Worm (Caenorhabditis elegans) whole organism, young adult: ENCODE data around the gene idpp-4.

Experiments
- ama-1 ChIP-seq, 3 experiments: fragments of 150-350 bp in 1 of 3; sonication (generic microtip) in 2 of 3; optimal IDR thresholded peaks; 2 replicates each; lab custom pipeline; 2014 to 2018; ENCODE audit warnings: missing biosample characterization in 2 of 3, missing genetic modification characterization in 2 of 3, missing genetic modification reagents in 2 of 3
- bed-1 ChIP-seq: fragments of 200-800 bp; sonication (Bioruptor generic); IDR thresholded peaks from 2 replicates; pipeline ENCODE4 v1.3.6; 2022; ENCODE audit warnings: missing genetic modification reagents, missing genetic modification characterization, missing compliant biosample characterization
- ceh-100 ChIP-seq: fragments of 200-800 bp; sonication (Bioruptor generic); IDR thresholded peaks from 2 replicates; pipeline ENCODE4 v1.3.6; 2022; ENCODE audit warnings: missing genetic modification reagents, missing genetic modification characterization, missing compliant biosample characterization
- ceh-27 ChIP-seq: fragments of 200-800 bp; sonication (Bioruptor generic); optimal IDR thresholded peaks from 2 replicates; lab custom pipeline; 2018; ENCODE audit warnings: mild to moderate bottlenecking, missing genetic modification characterization, moderate library complexity, missing compliant biosample characterization
- dpff-1 ChIP-seq: sonication (generic microtip); optimal IDR thresholded peaks from 2 replicates; lab custom pipeline; 2017; ENCODE audit warnings: mild to moderate bottlenecking, missing genetic modification characterization, missing compliant biosample characterization
- lin-40 ChIP-seq: sonication (generic microtip); optimal IDR thresholded peaks from 2 replicates; lab custom pipeline; 2016; ENCODE audit warnings: missing genetic modification characterization, mild to moderate bottlenecking, missing compliant biosample characterization, missing genotype, missing genetic modification reagents
- mcd-1 ChIP-seq: fragments of 200-800 bp; sonication (Bioruptor generic); IDR thresholded peaks from 2 replicates; pipeline ENCODE4 v1.3.6; 2022; ENCODE audit warnings: missing genetic modification reagents, missing genetic modification characterization, missing compliant biosample characterization
- pha-4 ChIP-seq: fragments of 150-350 bp; sonication (generic microtip); optimal IDR thresholded peaks from 2 replicates; lab custom pipeline; 2014; ENCODE audit warnings: missing biosample characterization, missing genetic modification reagents, missing genetic modification characterization
- sdz-38 ChIP-seq: sonication (generic microtip); optimal IDR thresholded peaks from 2 replicates; lab custom pipeline; 2016; ENCODE audit warnings: missing genotype, missing genetic modification characterization, missing compliant biosample characterization
- snpc-4 ChIP-seq, 5 experiments: fragments of 150-350 bp in 1 of 5; sonication (generic microtip) in 4 of 5; optimal IDR thresholded peaks; 2 replicates each; lab custom pipeline; 2014 to 2018; ENCODE audit warnings: missing genetic modification characterization in 5 of 5, missing biosample characterization in 3 of 5, antibody characterized with exemption in 2 of 5, mild to moderate bottlenecking in 2 of 5, missing compliant biosample characterization in 2 of 5, missing genotype in 2 of 5, moderate library complexity in 2 of 5, missing genetic modification reagents in 1 of 5
- somi-1 ChIP-seq: fragments of 200-800 bp; sonication (Bioruptor generic); optimal IDR thresholded peaks from 2 replicates; lab custom pipeline; 2018; ENCODE audit warnings: mild to moderate bottlenecking, missing genetic modification characterization, missing compliant biosample characterization
- tbx-9 ChIP-seq: sonication (generic microtip); optimal IDR thresholded peaks from 2 replicates; lab custom pipeline; 2016; ENCODE audit warnings: borderline replicate concordance, missing genetic modification characterization, inconsistent platforms, missing compliant biosample characterization
- xnd-1 ChIP-seq: sonication (generic microtip); optimal IDR thresholded peaks from 2 replicates; lab custom pipeline; 2016; ENCODE audit warnings: missing genotype, missing genetic modification reagents, missing genetic modification characterization, missing compliant biosample characterization

DNA sequence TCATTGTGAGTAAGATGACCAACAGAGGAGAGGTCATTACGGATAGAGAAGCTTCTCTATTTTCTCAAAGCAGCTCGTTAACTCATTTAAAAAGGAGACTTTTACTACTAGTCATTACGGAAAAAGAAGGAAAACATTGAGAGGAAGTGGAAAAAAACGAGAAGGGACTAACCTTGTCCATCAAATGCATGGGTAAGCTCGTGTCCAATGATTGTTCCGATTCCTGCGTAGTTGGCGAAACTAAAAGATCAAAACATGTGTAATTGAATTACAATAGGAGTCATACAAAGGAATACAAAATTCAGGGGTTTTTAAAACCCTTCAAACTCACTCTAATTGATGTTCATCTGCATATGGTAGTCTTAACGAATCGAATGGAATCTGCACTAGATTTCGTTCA, 36.3 kb upstream of the idpp-4 start:
- TF ChIP-seq xnd-1 (tag; lab: Kevin White, UChicago) (no peak), ceh-27 (GFP tag; lab: Kevin White, UChicago) (no peak), sdz-38 (tag; lab: Kevin White, UChicago) (no peak), mcd-1 (GFP tag; lab: Robert Waterston, UW) (no peak), snpc-4 (GFP tag; optimal IDR thresholded peaks at IDR 0.05; lab: Kevin White, UChicago) (no peak), snpc-4 (tag; optimal IDR thresholded peaks at IDR 0.05; lab: Kevin White, UChicago) (no peak), tbx-9 (tag; lab: Kevin White, UChicago) (no peak), bed-1 (no peak), dpff-1 (tag; lab: Kevin White, UChicago) (no peak), ceh-100 (GFP tag; lab: Robert Waterston, UW) (no peak), pha-4 (no peak), ama-1 (optimal IDR thresholded peaks at IDR 0.05; lab: Kevin White, UChicago) (no peak), ama-1 (GFP tag; optimal IDR thresholded peaks at IDR 0.05; lab: Kevin White, UChicago) (no peak), lin-40 (tag; lab: Kevin White, UChicago) (no peak), somi-1 (no peak)
